Fruit fly (Drosophila melanogaster) whole organism, embryonic: ENCODE measurements around the gene nesd.
A peak's percentile ranks its signal among the peaks of the same experiment; 100 is the strongest.

ENCODE experiments used
- Atf3 ChIP-seq: fragments of 200-800 bp; sonication (Bioruptor generic); optimal IDR thresholded peaks from 3 replicates; lab custom pipeline; 2016; ENCODE audit warnings: missing biosample characterization, missing genetic modification characterization
- CG10267 ChIP-seq: fragments of 200-800 bp; sonication (Bioruptor generic); optimal IDR thresholded peaks from 2 replicates; lab custom pipeline; 2018; ENCODE audit warnings: missing biosample characterization, mild to moderate bottlenecking, missing genetic modification characterization, moderate library complexity
- CG10274 ChIP-seq: fragments of 200-800 bp; sonication (Bioruptor generic); optimal IDR thresholded peaks from 3 replicates; lab custom pipeline; 2017; ENCODE audit warnings: missing biosample characterization, mild to moderate bottlenecking, missing genetic modification characterization
- CG10959 ChIP-seq: fragments of 200-800 bp; sonication (Bioruptor generic); IDR thresholded peaks from 2 replicates; pipeline ENCODE4 v1.3.6; 2022; ENCODE audit warnings: missing biosample characterization, missing genetic modification characterization
- CG10979 ChIP-seq: fragments of 200-800 bp; sonication (Bioruptor generic); optimal IDR thresholded peaks from 2 replicates; lab custom pipeline; 2018; ENCODE audit warnings: missing biosample characterization, mild to moderate bottlenecking, missing genetic modification characterization, moderate library complexity
- CG11504 ChIP-seq: fragments of 200-800 bp; sonication (Bioruptor generic); optimal IDR thresholded peaks from 3 replicates; lab custom pipeline; 2019; ENCODE audit warnings: missing biosample characterization, mild to moderate bottlenecking, missing genetic modification characterization, moderate library complexity
- CG12071 ChIP-seq: fragments of 200-800 bp; sonication (Bioruptor generic); optimal IDR thresholded peaks from 3 replicates; lab custom pipeline; 2018; ENCODE audit warnings: missing biosample characterization, mild to moderate bottlenecking, missing genetic modification characterization
- CG12299 ChIP-seq: fragments of 200-800 bp; sonication (Bioruptor generic); optimal IDR thresholded peaks from 2 replicates; lab custom pipeline; 2018; ENCODE audit warnings: missing biosample characterization, mild to moderate bottlenecking, missing genetic modification characterization
- CG14441 ChIP-seq: fragments of 200-800 bp; sonication (Bioruptor generic); IDR thresholded peaks from 2 replicates; pipeline ENCODE4 v1.3.6; 2022; ENCODE audit warnings: missing biosample characterization, missing genetic modification characterization
- CG14710 ChIP-seq: fragments of 200-800 bp; sonication (Bioruptor generic); optimal IDR thresholded peaks from 3 replicates; lab custom pipeline; 2019; ENCODE audit warnings: missing biosample characterization, mild to moderate bottlenecking, missing genetic modification characterization, moderate library complexity
- CG15514 ChIP-seq: fragments of 200-800 bp; sonication (Bioruptor generic); optimal IDR thresholded peaks from 3 replicates; lab custom pipeline; 2017; ENCODE audit warnings: missing biosample characterization, missing genetic modification characterization, mild to moderate bottlenecking, moderate library complexity, missing genetic modification reagents
- CG15696 ChIP-seq: fragments of 200-800 bp; sonication (Bioruptor generic); optimal IDR thresholded peaks from 2 replicates; lab custom pipeline; 2019; ENCODE audit warnings: missing biosample characterization, mild to moderate bottlenecking, missing genetic modification characterization, moderate library complexity
- CG17568 ChIP-seq: fragments of 200-800 bp; sonication (Bioruptor generic); optimal IDR thresholded peaks from 2 replicates; lab custom pipeline; 2018; ENCODE audit warnings: missing biosample characterization, mild to moderate bottlenecking, missing genetic modification characterization, moderate library complexity
- CG17612 ChIP-seq: fragments of 200-800 bp; sonication (Bioruptor generic); IDR thresholded peaks from 2 replicates; pipeline ENCODE4 v1.3.6; 2022; ENCODE audit warnings: missing biosample characterization, missing genetic modification characterization
- CG2116 ChIP-seq: fragments of 200-800 bp; sonication (Bioruptor generic); optimal IDR thresholded peaks from 3 replicates; lab custom pipeline; 2018; ENCODE audit warnings: missing biosample characterization, mild to moderate bottlenecking, missing genetic modification characterization
- CG30403 ChIP-seq: fragments of 200-800 bp; sonication (Bioruptor generic); optimal IDR thresholded peaks from 3 replicates; lab custom pipeline; 2016; ENCODE audit warnings: missing biosample characterization, missing genetic modification characterization
- CG32767 ChIP-seq: fragments of 200-800 bp; sonication (Bioruptor generic); IDR thresholded peaks from 2 replicates; pipeline ENCODE4 v1.3.6; 2022; ENCODE audit warnings: missing biosample characterization, missing genetic modification characterization
- CG3407 ChIP-seq: fragments of 200-800 bp; sonication (Bioruptor generic); optimal IDR thresholded peaks from 2 replicates; lab custom pipeline; 2018; ENCODE audit warnings: missing biosample characterization, mild to moderate bottlenecking, missing genetic modification characterization
- CG3726 ChIP-seq: fragments of 200-800 bp; sonication (Bioruptor generic); IDR thresholded peaks from 3 replicates; pipeline ENCODE4, ENCODE4 v1.3.6; 2022; ENCODE audit warnings: missing biosample characterization, missing genetic modification characterization
- CG43689 ChIP-seq: fragments of 200-800 bp; sonication (Bioruptor generic); IDR thresholded peaks from 2 replicates; pipeline ENCODE4 v1.3.6; 2022; ENCODE audit warnings: missing biosample characterization, missing genetic modification characterization
- CG6791 ChIP-seq: fragments of 200-800 bp; sonication (Bioruptor generic); IDR thresholded peaks from 3 replicates; pipeline ENCODE4 v1.3.6; 2022; ENCODE audit warnings: missing biosample characterization, missing genetic modification characterization; ENCODE audit not compliant: partially characterized antibody
- CG7357 ChIP-seq: fragments of 200-800 bp; sonication (Bioruptor generic); IDR thresholded peaks from 3 replicates; pipeline ENCODE4 v1.3.6; 2022; ENCODE audit warnings: missing biosample characterization, missing genetic modification characterization
- CG7372 ChIP-seq: fragments of 200-800 bp; sonication (Bioruptor generic); IDR thresholded peaks from 2 replicates; pipeline ENCODE4 v1.3.6; 2022; ENCODE audit warnings: missing biosample characterization, missing genetic modification characterization
- CG9876 ChIP-seq: fragments of 200-800 bp; sonication (Bioruptor generic); optimal IDR thresholded peaks from 2 replicates; lab custom pipeline; 2016; ENCODE audit warnings: missing biosample characterization, missing genetic modification characterization
- D19A ChIP-seq: fragments of 200-800 bp; optimal IDR thresholded peaks from 3 replicates; lab custom pipeline; 2019; ENCODE audit warnings: missing biosample characterization, mild to moderate bottlenecking, missing genetic modification characterization, moderate library complexity
- Dek ChIP-seq: fragments of 200-800 bp; sonication (Bioruptor generic); optimal IDR thresholded peaks from 3 replicates; lab custom pipeline; 2019; ENCODE audit warnings: missing biosample characterization, mild to moderate bottlenecking, missing genetic modification characterization, moderate library complexity
- Dip2 ChIP-seq: fragments of 200-800 bp; sonication (Bioruptor generic); IDR thresholded peaks from 2 replicates; pipeline ENCODE4 v1.3.6; 2022; ENCODE audit warnings: missing biosample characterization, missing genetic modification characterization
- Kr ChIP-seq: fragments of 200-800 bp; sonication (Bioruptor generic); optimal IDR thresholded peaks from 2 replicates; lab custom pipeline; 2017; ENCODE audit warnings: missing biosample characterization, mild to moderate bottlenecking, missing genetic modification characterization
- Mrtf ChIP-seq: fragments of 200-800 bp; sonication (Bioruptor generic); IDR thresholded peaks from 3 replicates; pipeline ENCODE4 v1.3.6; 2022; ENCODE audit warnings: missing biosample characterization, missing genetic modification characterization
- NC2β ChIP-seq: fragments of 200-800 bp; sonication (Bioruptor generic); optimal IDR thresholded peaks from 2 replicates; lab custom pipeline; 2016; ENCODE audit warnings: missing biosample characterization, missing genetic modification characterization
- Oli ChIP-seq: fragments of 200-800 bp; sonication (Bioruptor generic); optimal IDR thresholded peaks from 2 replicates; lab custom pipeline; 2018; ENCODE audit warnings: missing biosample characterization, mild to moderate bottlenecking, missing genetic modification characterization, moderate library complexity
- TFAM ChIP-seq: fragments of 200-800 bp; sonication (Bioruptor generic); optimal IDR thresholded peaks from 2 replicates; lab custom pipeline; 2017; ENCODE audit warnings: missing biosample characterization, missing genetic modification characterization, inconsistent platforms
- Xrp1 ChIP-seq: fragments of 200-800 bp; sonication (Bioruptor generic); IDR thresholded peaks from 2 replicates; pipeline ENCODE4 v1.3.6; 2022; ENCODE audit warnings: missing biosample characterization, missing genetic modification characterization
- aop ChIP-seq: fragments of 200-800 bp; sonication (Bioruptor generic); IDR thresholded peaks from 2 replicates; pipeline ENCODE4 v1.3.6; 2022; ENCODE audit warnings: missing biosample characterization, missing genetic modification characterization
- az2 ChIP-seq: fragments of 200-800 bp; sonication (Bioruptor generic); optimal IDR thresholded peaks from 3 replicates; lab custom pipeline; 2016; ENCODE audit warnings: missing biosample characterization, missing genetic modification characterization
- danr ChIP-seq: fragments of 200-800 bp; sonication (Bioruptor generic); IDR thresholded peaks from 2 replicates; pipeline ENCODE4 v1.3.6; 2022; ENCODE audit warnings: missing biosample characterization, missing genetic modification characterization
- disco-r ChIP-seq: fragments of 200-800 bp; sonication (Bioruptor generic); optimal IDR thresholded peaks from 2 replicates; lab custom pipeline; 2016; ENCODE audit warnings: missing biosample characterization, missing genetic modification characterization
- dpn ChIP-seq, 2 experiments: fragments of 200-800 bp; sonication (Bioruptor generic); optimal IDR thresholded peaks; 3 replicates each; lab custom pipeline; 2016; ENCODE audit warnings: missing biosample characterization in 2 of 2, missing genetic modification characterization in 2 of 2
- ham ChIP-seq: fragments of 200-800 bp; sonication (Bioruptor generic); IDR thresholded peaks from 2 replicates; pipeline ENCODE4 v1.3.6; 2022; ENCODE audit warnings: missing biosample characterization, missing genetic modification characterization
- kah ChIP-seq: fragments of 200-800 bp; sonication (Bioruptor generic); optimal IDR thresholded peaks from 2 replicates; lab custom pipeline; 2018; ENCODE audit warnings: missing biosample characterization, mild to moderate bottlenecking, missing genetic modification characterization
- knrl ChIP-seq: fragments of 200-800 bp; sonication (Bioruptor generic); IDR thresholded peaks from 3 replicates; pipeline ENCODE4 v1.3.6; 2022; ENCODE audit warnings: missing biosample characterization, missing genetic modification characterization; ENCODE audit not compliant: partially characterized antibody
- lov ChIP-seq, 2 experiments: fragments of 200-800 bp in 1 of 2; fragments of >200 bp in 1 of 2; sonication (Bioruptor generic) in 1 of 2; IDR thresholded peaks in 1 of 2; optimal IDR thresholded peaks in 1 of 2; 2 replicates in 1 of 2; 3 replicates in 1 of 2; pipeline versions ENCODE4 v1.3.6 to Lab custom; 2017 to 2022; ENCODE audit warnings: missing biosample characterization in 1 of 2, missing genetic modification characterization in 1 of 2
- nom ChIP-seq: fragments of 200-800 bp; sonication (Bioruptor generic); optimal IDR thresholded peaks from 2 replicates; lab custom pipeline; 2017; ENCODE audit warnings: missing biosample characterization, missing genetic modification characterization, mild to moderate bottlenecking, moderate library complexity, missing genetic modification reagents
- onecut ChIP-seq: fragments of 200-800 bp; sonication (Bioruptor generic); IDR thresholded peaks from 2 replicates; pipeline ENCODE4 v1.3.6; 2022; ENCODE audit warnings: missing biosample characterization, missing genetic modification characterization
- pan ChIP-seq, 4 experiments: fragments of >200 bp in 3 of 4; fragments of 200-800 bp in 1 of 4; sonication (Bioruptor generic) in 1 of 4; optimal IDR thresholded peaks in 3 of 4; IDR thresholded peaks in 1 of 4; 2 replicates each; pipeline versions ENCODE4 v1.3.6 to Lab custom; 2017 to 2022; ENCODE audit warnings: missing biosample characterization in 2 of 4, missing genetic modification characterization in 2 of 4, mixed read lengths in 1 of 4
- sens ChIP-seq: fragments of 200-800 bp; sonication (Bioruptor generic); peaks from one replicate; lab custom pipeline; 2016; ENCODE audit warnings: missing biosample characterization, missing genetic modification characterization
- unpg ChIP-seq: fragments of 200-800 bp; sonication (Bioruptor generic); optimal IDR thresholded peaks from 3 replicates; lab custom pipeline; 2018; ENCODE audit warnings: missing biosample characterization, mild to moderate bottlenecking, missing genetic modification characterization, moderate library complexity
- zen2 ChIP-seq: fragments of 200-800 bp; sonication (Bioruptor generic); IDR thresholded peaks from 3 replicates; pipeline ENCODE4 v1.3.6; 2022; ENCODE audit warnings: missing biosample characterization, missing genetic modification characterization; ENCODE audit not compliant: partially characterized antibody
- zf30C ChIP-seq: fragments of 200-800 bp; sonication (Bioruptor generic); optimal IDR thresholded peaks from 3 replicates; lab custom pipeline; 2018; ENCODE audit warnings: missing biosample characterization, mild to moderate bottlenecking, missing genetic modification characterization

nesd gene

dm6 chr2L:20097105-20097631, 3.4 kb downstream of the nesd start, which contains the start of the genes mRpS18B and Kua (continued):
- TF ChIP-seq Xrp1 (peak; percentile 53; the same call in 1 of the 2 replicates), CG10267 (tag; lab: Kevin White, UChicago) (peak; percentile 54), lov (optimal IDR thresholded peaks at IDR 0.05; lab: Kevin White, UChicago) (no peak), lov (GFP tag; IDR thresholded peaks at IDR 0.05; lab: Robert Waterston, UW) (no peak), NC2β (GFP tag; lab: Kevin White, UChicago) (no peak), ham (no peak), CG10979 (peak; percentile 52), CG32767 (GFP tag; lab: Robert Waterston, UW) (no peak), Kr (GFP tag; lab: Kevin White, UChicago) (no peak), CG9876 (GFP tag; lab: Kevin White, UChicago) (no peak), CG14441 (GFP tag; lab: Robert Waterston, UW) (peak; percentile 57; the same call in 1 of the 2 replicates), unpg (peak; percentile 62), knrl (GFP tag; lab: Robert Waterston, UW) (peak; percentile 71), CG7357 (GFP tag; lab: Robert Waterston, UW) (no peak), CG3726 (GFP tag; lab: Robert Waterston, UW) (no peak), CG10274 (GFP tag; lab: Kevin White, UChicago) (no peak), zf30C (no peak), CG11504 (tag; lab: Kevin White, UChicago) (peak; percentile 70), Dek (tag; lab: Kevin White, UChicago) (peak; percentile 35), CG14710 (tag; lab: Kevin White, UChicago) (peak; percentile 65), Atf3 (GFP tag; lab: Kevin White, UChicago) (no peak), dpn (GFP tag; optimal IDR thresholded peaks at IDR 0.05; lab: Kevin White, UChicago) (peak; percentile 44 to 53), Mrtf (GFP tag; lab: Robert Waterston, UW) (no peak), CG2116 (GFP tag; lab: Kevin White, UChicago) (peak; percentile 48), kah (GFP tag; lab: Kevin White, UChicago) (peak; percentile 47), CG17568 (GFP tag; lab: Kevin White, UChicago) (no peak), aop (GFP tag; lab: Robert Waterston, UW) (no peak), CG10959 (GFP tag; lab: Robert Waterston, UW) (no peak), CG30403 (GFP tag; lab: Kevin White, UChicago) (peak; percentile 63), az2 (GFP tag; lab: Kevin White, UChicago) (peak; percentile 57), D19A (tag; lab: Kevin White, UChicago) (peak; percentile 33), CG43689 (GFP tag; lab: Robert Waterston, UW) (no peak), Dip2 (no peak), CG7372 (GFP tag; lab: Robert Waterston, UW) (0 out of 2 replicates have a peak, but pooled peaks have one; percentile 32), danr (GFP tag; lab: Robert Waterston, UW) (no peak), onecut (GFP tag; lab: Robert Waterston, UW) (no peak), sens (peak; percentile 90), CG6791 (GFP tag; lab: Robert Waterston, UW) (no peak), zen2 (GFP tag; lab: Robert Waterston, UW) (no peak), CG17612 (no peak), pan (optimal IDR thresholded peaks at IDR 0.05; lab: Kevin White, UChicago) (no peak), pan (GFP tag; optimal IDR thresholded peaks at IDR 0.05 in 1 of 2, IDR thresholded peaks at IDR 0.05 in 1 of 2) (peak in 1 of 2 experiments; percentile 63), nom (GFP tag; lab: Kevin White, UChicago) (no peak), CG3407 (GFP tag; lab: Kevin White, UChicago) (peak; percentile 7), disco-r (GFP tag; lab: Kevin White, UChicago) (no peak), CG15696 (tag; lab: Kevin White, UChicago) (peak; percentile 65), CG12299 (peak; percentile 50), TFAM (GFP tag; lab: Kevin White, UChicago) (no peak), CG15514 (GFP tag; lab: Kevin White, UChicago) (peak; percentile 63), CG12071 (GFP tag; lab: Kevin White, UChicago) (no peak), Oli (peak; percentile 34)
